Fruit fly (Drosophila melanogaster) whole organism, prepupa: Measurements from ENCODE around the gene U2af38.

ENCODE experiments used
- Blimp-1 ChIP-seq: fragments of 200-800 bp; sonication (Bioruptor generic); optimal IDR thresholded peaks from 3 replicates; lab custom pipeline; 2017; ENCODE audit warnings: missing biosample characterization, missing genetic modification characterization, mild to moderate bottlenecking, moderate library complexity, missing genetic modification reagents
- CG10631 ChIP-seq: fragments of 200-800 bp; sonication (Bioruptor generic); optimal IDR thresholded peaks from 2 replicates; lab custom pipeline; 2016; ENCODE audit warnings: missing biosample characterization, missing genetic modification characterization
- CG10669 ChIP-seq: fragments of 200-800 bp; sonication (Bioruptor generic); optimal IDR thresholded peaks from 3 replicates; lab custom pipeline; 2018; ENCODE audit warnings: missing biosample characterization, mild to moderate bottlenecking, missing genetic modification characterization, moderate library complexity
- CG11294 ChIP-seq: fragments of 200-800 bp; sonication (Bioruptor generic); IDR thresholded peaks from 2 replicates; pipeline ENCODE4 v1.3.6; 2022; ENCODE audit warnings: missing biosample characterization, missing genetic modification characterization
- CG11762 ChIP-seq: fragments of 200-800 bp; sonication (Bioruptor generic); optimal IDR thresholded peaks from 3 replicates; lab custom pipeline; 2016; ENCODE audit warnings: missing biosample characterization, missing genetic modification characterization; ENCODE audit not compliant: insufficient read depth
- CG11902 ChIP-seq: fragments of 200-800 bp; sonication (Bioruptor generic); optimal IDR thresholded peaks from 3 replicates; lab custom pipeline; 2016; ENCODE audit warnings: missing biosample characterization, missing genetic modification characterization
- CG1621 ChIP-seq: fragments of 200-800 bp; sonication (Bioruptor generic); optimal IDR thresholded peaks from 3 replicates; lab custom pipeline; 2018; ENCODE audit warnings: missing biosample characterization, mild to moderate bottlenecking, missing genetic modification characterization
- CG3032 ChIP-seq: fragments of 200-800 bp; optimal IDR thresholded peaks from 2 replicates; lab custom pipeline; 2019; ENCODE audit warnings: missing biosample characterization, mild to moderate bottlenecking, missing genetic modification characterization, moderate library complexity
- CG31627 ChIP-seq: fragments of 200-800 bp; sonication (Bioruptor generic); optimal IDR thresholded peaks from 3 replicates; lab custom pipeline; 2016; ENCODE audit warnings: missing biosample characterization, missing genetic modification characterization
- CG34406 ChIP-seq: fragments of 200-800 bp; sonication (Bioruptor generic); optimal IDR thresholded peaks from 3 replicates; lab custom pipeline; 2016; ENCODE audit warnings: missing biosample characterization, missing genetic modification characterization
- CG3919 ChIP-seq: fragments of 200-800 bp; sonication (Bioruptor generic); optimal IDR thresholded peaks from 3 replicates; lab custom pipeline; 2016; ENCODE audit warnings: missing biosample characterization, missing genetic modification characterization
- CG4318 ChIP-seq: fragments of 200-800 bp; sonication (Bioruptor generic); optimal IDR thresholded peaks from 3 replicates; lab custom pipeline; 2017; ENCODE audit warnings: missing biosample characterization, mild to moderate bottlenecking, missing genetic modification characterization
- CG6163 ChIP-seq: fragments of 200-800 bp; sonication (Bioruptor generic); IDR thresholded peaks from 3 replicates; pipeline ENCODE4 v1.3.6; 2022; ENCODE audit warnings: missing biosample characterization, missing genetic modification characterization
- CG6276 ChIP-seq: fragments of 200-800 bp; sonication (Bioruptor generic); optimal IDR thresholded peaks from 2 replicates; lab custom pipeline; 2017; ENCODE audit warnings: missing biosample characterization, mild to moderate bottlenecking, missing genetic modification characterization
- CG6792 ChIP-seq: fragments of 200-800 bp; sonication (Bioruptor generic); optimal IDR thresholded peaks from 3 replicates; lab custom pipeline; 2016; ENCODE audit warnings: missing biosample characterization, missing genetic modification characterization
- CG6808 ChIP-seq: fragments of 200-800 bp; sonication (Bioruptor generic); optimal IDR thresholded peaks from 3 replicates; lab custom pipeline; 2017; ENCODE audit warnings: missing biosample characterization, missing genetic modification characterization, mild to moderate bottlenecking, moderate library complexity, missing genetic modification reagents
- CG6854 ChIP-seq: fragments of 200-800 bp; sonication (Bioruptor generic); optimal IDR thresholded peaks from 2 replicates; lab custom pipeline; 2017; ENCODE audit warnings: missing biosample characterization, mild to moderate bottlenecking, missing genetic modification characterization
- CG8119 ChIP-seq: fragments of 200-800 bp; sonication (Bioruptor generic); IDR thresholded peaks from 3 replicates; pipeline ENCODE4 v1.3.6; 2022; ENCODE audit warnings: missing biosample characterization, missing genetic modification characterization
- CG8632 ChIP-seq: fragments of 200-800 bp; sonication (Bioruptor generic); optimal IDR thresholded peaks from 3 replicates; lab custom pipeline; 2016; ENCODE audit warnings: missing biosample characterization, missing genetic modification characterization
- CG9139 ChIP-seq: fragments of 200-800 bp; sonication (Bioruptor generic); optimal IDR thresholded peaks from 3 replicates; lab custom pipeline; 2017; ENCODE audit warnings: missing biosample characterization, mild to moderate bottlenecking, missing genetic modification characterization
- Eip78C ChIP-seq: fragments of 200-800 bp; sonication (Bioruptor generic); peaks from one replicate; lab custom pipeline; 2016; ENCODE audit warnings: missing biosample characterization, missing genetic modification characterization
- Eip93F ChIP-seq: fragments of 200-800 bp; sonication (Bioruptor generic); optimal IDR thresholded peaks from 2 replicates; lab custom pipeline; 2016; ENCODE audit warnings: missing biosample characterization, mild to moderate bottlenecking, missing genetic modification characterization
- Ets21C ChIP-seq: fragments of 200-800 bp; sonication (Bioruptor generic); optimal IDR thresholded peaks from 3 replicates; lab custom pipeline; 2016; ENCODE audit warnings: missing biosample characterization, missing genetic modification characterization
- Ets96B ChIP-seq: fragments of 200-800 bp; optimal IDR thresholded peaks from 2 replicates; lab custom pipeline; 2019; ENCODE audit warnings: missing biosample characterization, mild to moderate bottlenecking, missing genetic modification characterization, moderate library complexity
- Gug ChIP-seq: fragments of 200-800 bp; sonication (Bioruptor generic); IDR thresholded peaks from 2 replicates; pipeline ENCODE4 v1.3.6; 2022; ENCODE audit warnings: missing biosample characterization, missing genetic modification characterization
- Hr38 ChIP-seq: sonication (Bioruptor generic); optimal IDR thresholded peaks from 2 replicates; lab custom pipeline; 2016; ENCODE audit warnings: missing biosample characterization, missing genetic modification characterization
- Hr39 ChIP-seq: fragments of 200-800 bp; sonication (Bioruptor generic); optimal IDR thresholded peaks from 2 replicates; lab custom pipeline; 2016; ENCODE audit warnings: missing biosample characterization, missing genetic modification characterization
- Hr4 ChIP-seq: fragments of 200-800 bp; sonication (Bioruptor generic); optimal IDR thresholded peaks from 3 replicates; lab custom pipeline; 2016; ENCODE audit warnings: missing biosample characterization, missing genetic modification characterization
- Lpt ChIP-seq: fragments of 200-800 bp; sonication (Bioruptor generic); optimal IDR thresholded peaks from 3 replicates; lab custom pipeline; 2016; ENCODE audit warnings: missing biosample characterization, missing genetic modification characterization
- OdsH ChIP-seq: fragments of 200-800 bp; sonication (Bioruptor generic); optimal IDR thresholded peaks from 3 replicates; lab custom pipeline; 2016; ENCODE audit warnings: missing biosample characterization, missing genetic modification characterization
- Sox102F ChIP-seq: fragments of 200-800 bp; sonication (Bioruptor generic); optimal IDR thresholded peaks from 2 replicates; lab custom pipeline; 2016; ENCODE audit warnings: missing biosample characterization, mild to moderate bottlenecking, missing genetic modification characterization
- Sox15 ChIP-seq: fragments of 200-800 bp; sonication (Bioruptor generic); optimal IDR thresholded peaks from 3 replicates; lab custom pipeline; 2016; ENCODE audit warnings: missing biosample characterization, missing genetic modification characterization
- acj6 ChIP-seq: fragments of 200-800 bp; sonication (Bioruptor generic); optimal IDR thresholded peaks from 3 replicates; lab custom pipeline; 2016; ENCODE audit warnings: missing biosample characterization, missing genetic modification characterization
- dac ChIP-seq: fragments of 200-800 bp; sonication (Bioruptor generic); optimal IDR thresholded peaks from 2 replicates; lab custom pipeline; 2017; ENCODE audit warnings: missing biosample characterization, mild to moderate bottlenecking, missing genetic modification characterization
- dsx ChIP-seq: fragments of 200-800 bp; optimal IDR thresholded peaks from 3 replicates; lab custom pipeline; 2019; ENCODE audit warnings: missing biosample characterization, mild to moderate bottlenecking, missing genetic modification characterization, moderate library complexity; ENCODE audit not compliant: poor library complexity, severe bottlenecking
- eg ChIP-seq: fragments of 200-800 bp; sonication (Bioruptor generic); IDR thresholded peaks from 3 replicates; pipeline ENCODE4 v1.3.6; 2022; ENCODE audit warnings: missing biosample characterization, missing genetic modification characterization
- fd59A ChIP-seq: fragments of 200-800 bp; sonication (Bioruptor generic); optimal IDR thresholded peaks from 2 replicates; lab custom pipeline; 2017; ENCODE audit warnings: missing biosample characterization, mild to moderate bottlenecking, missing genetic modification characterization, missing genetic modification reagents
- fd85E ChIP-seq: fragments of 200-800 bp; sonication (Bioruptor generic); optimal IDR thresholded peaks from 3 replicates; lab custom pipeline; 2016; ENCODE audit warnings: missing biosample characterization, missing genetic modification characterization
- fkh ChIP-seq: fragments of 200-800 bp; sonication (Bioruptor generic); optimal IDR thresholded peaks from 3 replicates; lab custom pipeline; 2017; ENCODE audit warnings: missing biosample characterization, mild to moderate bottlenecking, missing genetic modification characterization, moderate library complexity
- lz ChIP-seq: fragments of 200-800 bp; sonication (Bioruptor generic); optimal IDR thresholded peaks from 3 replicates; lab custom pipeline; 2016; ENCODE audit warnings: missing biosample characterization, missing genetic modification characterization
- salr ChIP-seq, 2 experiments: fragments of 200-800 bp; sonication (Bioruptor generic); optimal IDR thresholded peaks; 3 replicates each; lab custom pipeline; 2016 to 2018; ENCODE audit warnings: missing biosample characterization in 2 of 2, missing genetic modification characterization in 2 of 2, mild to moderate bottlenecking in 1 of 2
- spab ChIP-seq: fragments of 200-800 bp; sonication (Bioruptor generic); optimal IDR thresholded peaks from 2 replicates; lab custom pipeline; 2017; ENCODE audit warnings: missing biosample characterization, mild to moderate bottlenecking, missing genetic modification characterization, missing genetic modification reagents
- ss ChIP-seq, 2 experiments: fragments of 200-800 bp; sonication (Bioruptor generic); optimal IDR thresholded peaks; 2 replicates in 1 of 2; 3 replicates in 1 of 2; lab custom pipeline; 2017 to 2018; ENCODE audit warnings: mild to moderate bottlenecking in 2 of 2, missing biosample characterization in 2 of 2, missing genetic modification characterization in 2 of 2, moderate library complexity in 1 of 2
- svp ChIP-seq: fragments of 200-800 bp; sonication (Bioruptor generic); peaks from one replicate; lab custom pipeline; 2016; ENCODE audit warnings: missing biosample characterization, missing genetic modification characterization

The U2af38 gene

DNA sequence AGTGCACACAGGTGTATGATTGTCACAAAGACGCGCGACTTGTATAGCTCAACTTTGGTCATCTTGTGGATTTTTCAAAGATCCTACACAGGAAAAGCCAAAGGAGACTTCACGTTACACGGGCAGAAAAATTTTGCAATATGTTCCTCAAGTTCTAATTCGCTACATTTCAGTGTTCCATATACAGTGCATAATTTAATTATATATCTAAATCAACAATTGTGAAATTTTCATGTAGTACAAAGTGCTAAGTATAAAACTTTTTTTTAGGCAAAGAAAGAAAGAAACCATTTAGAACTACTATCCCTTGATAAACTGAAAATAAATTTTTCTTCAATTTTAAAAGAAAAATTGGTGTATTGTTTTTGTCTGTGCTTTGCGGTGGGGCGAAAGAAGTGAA, 3.5 kb downstream of the U2af38 start:
- no peak for TF ChIP-seq CG9139 (GFP tag; lab: Kevin White, UChicago)
- no peak for TF ChIP-seq Ets96B (tag; lab: Kevin White, UChicago)
- no peak for TF ChIP-seq CG11762 (GFP tag; lab: Kevin White, UChicago)
- TF ChIP-seq fd85E (GFP tag; lab: Kevin White, UChicago), result no peak
- peak; percentile 54 for TF ChIP-seq Eip78C (GFP tag; lab: Kevin White, UChicago)
- TF ChIP-seq CG10669, result no peak
- TF ChIP-seq, all 60 proteins: peak for 1

DNA sequence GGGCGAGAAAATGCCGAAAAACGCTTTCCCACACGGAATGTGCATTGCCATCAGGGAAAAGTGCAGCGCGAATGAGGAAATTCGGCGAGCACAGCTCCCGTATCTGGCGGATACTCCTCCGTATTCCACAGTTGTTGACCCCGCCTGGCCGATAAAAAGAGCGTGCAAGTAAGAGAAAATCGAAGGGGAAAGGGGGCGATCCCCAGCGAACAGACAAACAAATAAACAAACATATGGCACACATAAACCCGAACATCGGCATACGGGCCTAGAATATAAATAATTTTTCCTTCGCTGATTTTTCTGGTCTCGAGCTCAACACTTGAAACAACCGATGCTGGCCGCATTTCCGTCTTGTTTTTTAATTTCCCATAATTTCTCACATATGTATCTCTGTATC, 4.1 kb downstream of the U2af38 start:
- TF ChIP-seq OdsH (GFP tag; lab: Kevin White, UChicago) (no peak), CG3032 (no peak), CG1621 (peak; percentile 7), CG6163 (GFP tag; lab: Robert Waterston, UW) (no peak), fkh (no peak), lz (GFP tag; lab: Kevin White, UChicago) (no peak), CG6792 (GFP tag; lab: Kevin White, UChicago) (no peak), eg (GFP tag; lab: Robert Waterston, UW) (no peak), dac (GFP tag; lab: Kevin White, UChicago) (no peak)

- TF ChIP-seq fd59A (GFP tag; lab: Kevin White, UChicago) (no peak), CG1621 (no peak), fkh (no peak), salr (GFP tag; optimal IDR thresholded peaks at IDR 0.05; lab: Kevin White, UChicago) (no peak), CG6808 (GFP tag; lab: Kevin White, UChicago) (no peak), ss (GFP tag; optimal IDR thresholded peaks at IDR 0.05; lab: Kevin White, UChicago) (no peak), CG11294 (GFP tag; lab: Robert Waterston, UW) (no peak), CG11902 (GFP tag; lab: Kevin White, UChicago) (no peak), svp (GFP tag; lab: Kevin White, UChicago) (no peak), Eip93F (GFP tag; lab: Kevin White, UChicago) (no peak), fd85E (GFP tag; lab: Kevin White, UChicago) (no peak), Hr4 (no peak), Blimp-1 (GFP tag; lab: Kevin White, UChicago) (no peak), spab (GFP tag; lab: Kevin White, UChicago) (no peak), Lpt (no peak), Sox102F (GFP tag; lab: Kevin White, UChicago) (no peak), Ets21C (GFP tag; lab: Kevin White, UChicago) (no peak), dsx (GFP tag; lab: Kevin White, UChicago) (no peak), Hr38 (GFP tag; lab: Kevin White, UChicago) (no peak)
These were observed 5.4 kb downstream of the U2af38 start, which contains the start of gene Amnionless for dm6 chr2L:289044-289443. Gene Amnionless (minus strand): TSS chr2L:289144.

DNA sequence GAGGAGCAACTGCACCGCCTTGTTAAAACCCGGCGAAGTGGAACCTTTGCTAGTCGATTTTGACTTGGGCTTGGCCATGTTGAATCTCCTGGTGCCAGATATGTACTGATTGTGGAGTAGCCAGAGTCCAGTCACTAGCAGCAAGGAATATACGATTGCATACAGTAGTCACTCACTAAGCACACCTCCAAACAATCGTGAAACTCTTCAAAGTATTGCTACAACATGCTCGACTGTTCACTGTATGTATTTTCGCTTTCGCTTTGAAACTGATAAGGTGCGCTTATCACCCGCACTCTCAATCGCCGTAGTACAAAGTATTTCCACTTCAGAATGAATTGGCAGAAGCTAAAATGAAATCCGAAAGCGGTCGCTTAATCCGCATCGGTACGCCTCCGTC, 8.1 kb downstream of the U2af38 start:
- TF ChIP-seq Hr4 (peak; percentile 75), CG3919 (peak; percentile 86), CG8632 (peak; percentile 67), Sox15 (GFP tag; lab: Kevin White, UChicago) (peak; percentile 49), CG34406 (peak; percentile 62), CG8119 (GFP tag; lab: Robert Waterston, UW) (peak; percentile 27; the same call in 1 of the 3 replicates), CG6854 (GFP tag; lab: Kevin White, UChicago) (peak; percentile 86), acj6 (GFP tag; lab: Kevin White, UChicago) (peak; percentile 69), Hr39 (GFP tag; lab: Kevin White, UChicago) (peak; percentile 84), fd85E (GFP tag; lab: Kevin White, UChicago) (peak; percentile 46), CG10631 (GFP tag; lab: Kevin White, UChicago) (peak; percentile 52), Ets96B (tag; lab: Kevin White, UChicago) (peak; percentile 41), CG1621 (peak; percentile 74), CG4318 (GFP tag; lab: Kevin White, UChicago) (no peak), Sox102F (GFP tag; lab: Kevin White, UChicago) (peak; percentile 85), Gug (0 out of 2 replicates have a peak, but pooled peaks have one; percentile 24), CG6792 (GFP tag; lab: Kevin White, UChicago) (peak; percentile 78), fkh (no peak), CG6276 (no peak), dsx (GFP tag; lab: Kevin White, UChicago) (peak; percentile 88), CG31627 (GFP tag; lab: Kevin White, UChicago) (peak; percentile 82), CG6808 (GFP tag; lab: Kevin White, UChicago) (peak; percentile 71), fd59A (GFP tag; lab: Kevin White, UChicago) (no peak), CG10669 (peak; percentile 67), eg (GFP tag; lab: Robert Waterston, UW) (peak; percentile 73; the same call in 2 of the 3 replicates), salr (GFP tag; optimal IDR thresholded peaks at IDR 0.05; lab: Kevin White, UChicago) (peak in 1 of 2 experiments; percentile 48)
